Worm (Caenorhabditis elegans) whole organism, L3 larva: Measurements from ENCODE around the gene ZK632.10.
A peak's percentile ranks its signal among the peaks of the same experiment; 100 is the strongest.

Experiments
- ZK546.5 ChIP-seq: sonication (generic microtip); optimal IDR thresholded peaks from 2 replicates; lab custom pipeline; 2017; ENCODE audit warnings: missing biosample characterization, missing genetic modification characterization
- aly-2 ChIP-seq: fragments of 150-350 bp; optimal IDR thresholded peaks from 2 replicates; lab custom pipeline; 2014; ENCODE audit warnings: missing biosample characterization, missing genetic modification characterization
- ama-1 ChIP-seq: fragments of 150-350 bp; optimal IDR thresholded peaks from 2 replicates; lab custom pipeline; 2018
- ceh-28 ChIP-seq: fragments of 150-350 bp; optimal IDR thresholded peaks from 2 replicates; lab custom pipeline; 2014; ENCODE audit warnings: missing biosample characterization, missing genetic modification reagents, missing genetic modification characterization
- ceh-82 ChIP-seq: fragments of 150-350 bp; optimal IDR thresholded peaks from 2 replicates; lab custom pipeline; 2014; ENCODE audit warnings: missing biosample characterization, missing genetic modification characterization
- ceh-9 ChIP-seq: sonication (generic microtip); optimal IDR thresholded peaks from 2 replicates; lab custom pipeline; 2018; ENCODE audit warnings: missing biosample characterization, missing genetic modification characterization
- daf-12 ChIP-seq: fragments of 150-350 bp; optimal IDR thresholded peaks from 2 replicates; lab custom pipeline; 2014; ENCODE audit warnings: missing biosample characterization, missing genetic modification reagents, missing genetic modification characterization
- egl-27 ChIP-seq: sonication (generic microtip); optimal IDR thresholded peaks from 4 replicates; lab custom pipeline; 2017; ENCODE audit warnings: missing biosample characterization, missing genetic modification reagents, missing genetic modification characterization
- egl-5 ChIP-seq: fragments of 150-350 bp; optimal IDR thresholded peaks from 2 replicates; lab custom pipeline; 2017; ENCODE audit warnings: missing biosample characterization, missing genetic modification reagents, missing genetic modification characterization, inconsistent platforms
- elt-1 ChIP-seq: fragments of 150-350 bp; optimal IDR thresholded peaks from 2 replicates; lab custom pipeline; 2014; ENCODE audit warnings: missing biosample characterization, missing genetic modification characterization
- elt-2 ChIP-seq: sonication (generic microtip); optimal IDR thresholded peaks from 2 replicates; lab custom pipeline; 2016; ENCODE audit warnings: missing genetic modification reagents, mild to moderate bottlenecking, missing genetic modification characterization, missing compliant biosample characterization
- elt-3 ChIP-seq, 3 experiments: fragments of 150-350 bp in 1 of 3; sonication (generic microtip) in 2 of 3; optimal IDR thresholded peaks; 2 replicates in 2 of 3; 4 replicates in 1 of 3; lab custom pipeline; 2014 to 2017; ENCODE audit warnings: missing biosample characterization in 3 of 3, missing genetic modification characterization in 3 of 3
- eor-1 ChIP-seq, 2 experiments: fragments of 150-350 bp; optimal IDR thresholded peaks; 2 replicates each; lab custom pipeline; 2014 to 2018; ENCODE audit warnings: missing biosample characterization in 2 of 2, missing genetic modification characterization in 2 of 2
- fkh-2 ChIP-seq: fragments of 150-350 bp; optimal IDR thresholded peaks from 2 replicates; lab custom pipeline; 2014; ENCODE audit warnings: missing biosample characterization, missing genetic modification reagents, missing genetic modification characterization
- fos-1 ChIP-seq: fragments of 150-350 bp; optimal IDR thresholded peaks from 2 replicates; lab custom pipeline; 2014; ENCODE audit warnings: missing biosample characterization, missing genetic modification characterization
- hmg-11 ChIP-seq: sonication (generic microtip); optimal IDR thresholded peaks from 2 replicates; lab custom pipeline; 2016; ENCODE audit warnings: missing genetic modification characterization, missing compliant biosample characterization
- jun-1 ChIP-seq: fragments of 150-350 bp; optimal IDR thresholded peaks from 2 replicates; lab custom pipeline; 2014; ENCODE audit warnings: missing biosample characterization, missing genetic modification reagents, missing genetic modification characterization
- lin-15B ChIP-seq: fragments of 150-350 bp; optimal IDR thresholded peaks from 2 replicates; lab custom pipeline; 2014; ENCODE audit warnings: missing biosample characterization, missing genetic modification characterization
- lin-39 ChIP-seq: fragments of 150-350 bp; optimal IDR thresholded peaks from 2 replicates; lab custom pipeline; 2018; ENCODE audit warnings: missing biosample characterization, missing genetic modification reagents, missing genetic modification characterization
- lsy-12 ChIP-seq: sonication (generic microtip); optimal IDR thresholded peaks from 2 replicates; lab custom pipeline; 2016; ENCODE audit warnings: mild to moderate bottlenecking, missing genetic modification characterization, missing compliant biosample characterization
- mdl-1 ChIP-seq: fragments of 150-350 bp; optimal IDR thresholded peaks from 2 replicates; lab custom pipeline; 2014; ENCODE audit warnings: missing biosample characterization, missing genetic modification characterization
- mml-1 ChIP-seq: fragments of 150-350 bp; sonication (generic microtip); optimal IDR thresholded peaks from 3 replicates; lab custom pipeline; 2014; ENCODE audit warnings: missing biosample characterization, missing genetic modification characterization
- nfya-1 ChIP-seq: sonication (generic microtip); optimal IDR thresholded peaks from 2 replicates; lab custom pipeline; 2017; ENCODE audit warnings: missing genetic modification characterization, mild to moderate bottlenecking, missing compliant biosample characterization, antibody characterized with exemption, moderate library complexity; ENCODE audit not compliant: insufficient read depth
- nhr-11 ChIP-seq: fragments of 150-350 bp; optimal IDR thresholded peaks from 2 replicates; lab custom pipeline; 2014; ENCODE audit warnings: missing biosample characterization, missing genetic modification characterization
- nhr-12 ChIP-seq: fragments of 150-350 bp; optimal IDR thresholded peaks from 2 replicates; lab custom pipeline; 2014; ENCODE audit warnings: missing biosample characterization, missing genetic modification characterization
- nhr-23 ChIP-seq: fragments of 150-350 bp; optimal IDR thresholded peaks from 2 replicates; lab custom pipeline; 2014; ENCODE audit warnings: missing biosample characterization, missing genetic modification reagents, missing genetic modification characterization
- nhr-237 ChIP-seq: fragments of 150-350 bp; optimal IDR thresholded peaks from 2 replicates; lab custom pipeline; 2014; ENCODE audit warnings: missing biosample characterization, missing genetic modification characterization
- nhr-25 ChIP-seq: sonication (generic microtip); optimal IDR thresholded peaks from 2 replicates; lab custom pipeline; 2017; ENCODE audit warnings: missing biosample characterization, missing genetic modification characterization
- nhr-28 ChIP-seq: fragments of 150-350 bp; optimal IDR thresholded peaks from 2 replicates; lab custom pipeline; 2014; ENCODE audit warnings: missing biosample characterization, missing genetic modification characterization
- nhr-43 ChIP-seq: sonication (generic microtip); optimal IDR thresholded peaks from 2 replicates; lab custom pipeline; 2016; ENCODE audit warnings: mild to moderate bottlenecking, missing genetic modification characterization, missing compliant biosample characterization; ENCODE audit not compliant: poor library complexity, severe bottlenecking
- nhr-67 ChIP-seq: fragments of 150-350 bp; optimal IDR thresholded peaks from 2 replicates; lab custom pipeline; 2014; ENCODE audit warnings: missing biosample characterization, missing genetic modification characterization
- nhr-76 ChIP-seq: fragments of 150-350 bp; sonication (generic microtip); optimal IDR thresholded peaks from 5 replicates; lab custom pipeline; 2014; ENCODE audit warnings: missing biosample characterization, missing genetic modification characterization
- nhr-77 ChIP-seq: fragments of 150-350 bp; optimal IDR thresholded peaks from 2 replicates; lab custom pipeline; 2014; ENCODE audit warnings: missing biosample characterization, missing genetic modification characterization
- pha-4 ChIP-seq: fragments of 150-350 bp; optimal IDR thresholded peaks from 2 replicates; lab custom pipeline; 2014; ENCODE audit warnings: missing biosample characterization, missing genetic modification reagents, missing genetic modification characterization
- pqm-1 ChIP-seq: fragments of 150-350 bp; optimal IDR thresholded peaks from 2 replicates; lab custom pipeline; 2017; ENCODE audit warnings: missing biosample characterization, missing genetic modification characterization, inconsistent platforms
- sea-2 ChIP-seq: fragments of 150-350 bp; sonication (generic microtip); optimal IDR thresholded peaks from 4 replicates; lab custom pipeline; 2014; ENCODE audit warnings: missing biosample characterization, missing genetic modification reagents, missing genetic modification characterization
- skn-1 ChIP-seq: fragments of 150-350 bp; optimal IDR thresholded peaks from 2 replicates; lab custom pipeline; 2014; ENCODE audit warnings: missing biosample characterization, missing genetic modification characterization
- snpc-4 ChIP-seq: fragments of 150-350 bp; optimal IDR thresholded peaks from 2 replicates; lab custom pipeline; 2014; ENCODE audit warnings: missing biosample characterization, missing genetic modification characterization
- tbx-2 ChIP-seq: sonication (generic microtip); optimal IDR thresholded peaks from 2 replicates; lab custom pipeline; 2016; ENCODE audit warnings: mild to moderate bottlenecking, missing genetic modification characterization, missing compliant biosample characterization
- unc-39 ChIP-seq: sonication (generic microtip); optimal IDR thresholded peaks from 4 replicates; lab custom pipeline; 2017; ENCODE audit warnings: missing biosample characterization, missing genetic modification characterization
- unc-62 ChIP-seq: fragments of 150-350 bp; sonication (generic microtip); optimal IDR thresholded peaks from 4 replicates; lab custom pipeline; 2014; ENCODE audit warnings: missing biosample characterization, missing genetic modification reagents, missing genetic modification characterization
- zag-1 ChIP-seq: fragments of 150-350 bp; optimal IDR thresholded peaks from 2 replicates; lab custom pipeline; 2014; ENCODE audit warnings: missing biosample characterization, missing genetic modification characterization
- ztf-11 ChIP-seq: fragments of 150-350 bp; optimal IDR thresholded peaks from 2 replicates; lab custom pipeline; 2014; ENCODE audit warnings: missing biosample characterization, missing genetic modification characterization
- ztf-4 ChIP-seq: fragments of 150-350 bp; optimal IDR thresholded peaks from 2 replicates; lab custom pipeline; 2014; ENCODE audit warnings: missing biosample characterization, missing genetic modification characterization

The ZK632.10 gene

ce11 chrIII:9782483-9783081 is 44.9 kb downstream of the ZK632.10 start, which contains the start of gene R10E11.6:
TSS of gene R10E11.6 (plus strand) at chrIII:9783006.
- TF ChIP-seq elt-2 (tag; lab: Kevin White, UChicago) (no peak), ztf-11 (tag; lab: Kevin White, UChicago) (no peak), ceh-82 (tag; lab: Kevin White, UChicago) (no peak), pqm-1 (tag; lab: Kevin White, UChicago) (no peak), elt-1 (no peak), snpc-4 (no peak), nhr-23 (no peak), nhr-12 (tag; lab: Kevin White, UChicago) (no peak), nhr-76 (no peak), mml-1 (tag; lab: Kevin White, UChicago) (no peak), lin-15B (no peak), nhr-25 (tag; lab: Kevin White, UChicago) (no peak), lsy-12 (no peak), eor-1 (tag; optimal IDR thresholded peaks at IDR 0.05; lab: Kevin White, UChicago) (no peak), aly-2 (no peak), daf-12 (tag; lab: Kevin White, UChicago) (no peak), nhr-28 (tag; lab: Kevin White, UChicago) (no peak), mdl-1 (tag; lab: Kevin White, UChicago) (no peak), egl-27 (tag; lab: Kevin White, UChicago) (no peak)

ce11 chrIII:9782011-9782436 is 45.5 kb downstream of the ZK632.10 start, which contains the start of gene vha-2:
TSS of gene vha-2 (plus strand) at chrIII:9782164.
- no peak for TF ChIP-seq pqm-1 (tag; lab: Kevin White, UChicago)
- no peak for TF ChIP-seq nfya-1
- no peak for TF ChIP-seq nhr-23
- TF ChIP-seq nhr-43 (tag; lab: Kevin White, UChicago) = peak; percentile 37
- TF ChIP-seq unc-62 = no peak
- TF ChIP-seq ceh-9 (tag; lab: Kevin White, UChicago) = no peak
- peak; percentile 15 for TF ChIP-seq elt-2 (tag; lab: Kevin White, UChicago)
- no peak for TF ChIP-seq pha-4 (tag; lab: Kevin White, UChicago)
- peak; percentile 75 for TF ChIP-seq ama-1 (lab: Kevin White, UChicago)

- peak; percentile 40 for TF ChIP-seq nhr-77 (tag; lab: Kevin White, UChicago)
- TF ChIP-seq unc-39 (tag; lab: Kevin White, UChicago) = no peak
- no peak for TF ChIP-seq nhr-67 (tag; lab: Kevin White, UChicago)
- TF ChIP-seq lsy-12 = peak; percentile 80
- TF ChIP-seq nhr-12 (tag; lab: Kevin White, UChicago) = no peak
- TF ChIP-seq nhr-43 (tag; lab: Kevin White, UChicago) = peak; percentile 58
- TF ChIP-seq ceh-28 (tag; lab: Kevin White, UChicago) = peak; percentile 66
- peak in 2 of 3 experiments; percentile 23 to 46 for TF ChIP-seq elt-3 (tag; optimal IDR thresholded peaks at IDR 0.05; lab: Kevin White, UChicago)
- TF ChIP-seq tbx-2 = no peak
- TF ChIP-seq lin-15B = peak; percentile 98
- peak; percentile 74 for TF ChIP-seq ama-1 (lab: Kevin White, UChicago)
- TF ChIP-seq ztf-4 (tag; lab: Kevin White, UChicago) = peak; percentile 52
- peak; percentile 92 for TF ChIP-seq pha-4 (tag; lab: Kevin White, UChicago)
- TF ChIP-seq aly-2 = no peak
- TF ChIP-seq elt-1 = no peak
- TF ChIP-seq unc-62 = peak; percentile 63
- TF ChIP-seq nhr-28 (tag; lab: Kevin White, UChicago) = no peak
- no peak for TF ChIP-seq mml-1 (tag; lab: Kevin White, UChicago)
- no peak for TF ChIP-seq ztf-11 (tag; lab: Kevin White, UChicago)
- TF ChIP-seq snpc-4 = peak; percentile 70
- no peak for TF ChIP-seq daf-12 (tag; lab: Kevin White, UChicago)
- TF ChIP-seq pqm-1 (tag; lab: Kevin White, UChicago) = peak; percentile 94
- peak; percentile 80 for TF ChIP-seq fos-1 (tag; lab: Kevin White, UChicago)
- no peak for TF ChIP-seq ceh-9 (tag; lab: Kevin White, UChicago)
- TF ChIP-seq jun-1 (tag; lab: Kevin White, UChicago) = peak; percentile 90
- TF ChIP-seq skn-1 (tag; lab: Kevin White, UChicago) = peak; percentile 75
- no peak for TF ChIP-seq sea-2 (GFP tag; lab: Kevin White, UChicago)
- peak; percentile 46 for TF ChIP-seq egl-5
- TF ChIP-seq nfya-1 = peak; percentile 90
- peak; percentile 57 for TF ChIP-seq hmg-11 (tag; lab: Kevin White, UChicago)
- peak; percentile 3 for TF ChIP-seq ZK546.5 (tag; lab: Kevin White, UChicago)
- TF ChIP-seq nhr-76 = no peak
- TF ChIP-seq nhr-25 (tag; lab: Kevin White, UChicago) = peak; percentile 65
- peak; percentile 73 for TF ChIP-seq nhr-23
- TF ChIP-seq lin-39 = peak; percentile 80
- no peak for TF ChIP-seq nhr-237 (tag; lab: Kevin White, UChicago)
- no peak for TF ChIP-seq fkh-2
- TF ChIP-seq zag-1 (tag; lab: Kevin White, UChicago) = no peak
- peak; percentile 84 for TF ChIP-seq elt-2 (tag; lab: Kevin White, UChicago)
- no peak for TF ChIP-seq nhr-11 (tag; lab: Kevin White, UChicago)
- no peak for TF ChIP-seq ceh-82 (tag; lab: Kevin White, UChicago)
- no peak for TF ChIP-seq eor-1 (tag; optimal IDR thresholded peaks at IDR 0.05; lab: Kevin White, UChicago)
These were observed 46.7 kb downstream of the ZK632.10 start, which contains the start of gene vha-1 for ce11 chrIII:9780665-9781304. TSS of gene vha-1 (plus strand) at chrIII:9781254.
